Worm (Caenorhabditis elegans) whole organism, L1 larva: ENCODE measurements around the gene F42A10.5.

Experiments used
- fkh-10 ChIP-seq: sonication (generic microtip); optimal IDR thresholded peaks from 2 replicates; lab custom pipeline; 2017; ENCODE audit warnings: missing biosample characterization, missing genetic modification reagents, missing genetic modification characterization
- hpl-2 ChIP-seq: fragments of 150-350 bp; optimal IDR thresholded peaks from 2 replicates; lab custom pipeline; 2014; ENCODE audit warnings: missing biosample characterization, missing genetic modification reagents, missing genetic modification characterization
- nhr-11 ChIP-seq: fragments of 150-350 bp; optimal IDR thresholded peaks from 2 replicates; lab custom pipeline; 2014; ENCODE audit warnings: missing biosample characterization, missing genetic modification characterization
- nhr-19 ChIP-seq: fragments of 200-800 bp; sonication (Bioruptor generic); conservative IDR thresholded peaks from 2 replicates; pipeline ENCODE4 v1.3.6; 2022; ENCODE audit warnings: missing genetic modification characterization, missing compliant biosample characterization
- pag-3 ChIP-seq: sonication (generic microtip); optimal IDR thresholded peaks from 2 replicates; lab custom pipeline; 2017; ENCODE audit warnings: missing genetic modification characterization, mild to moderate bottlenecking, missing compliant biosample characterization, antibody characterized with exemption, borderline replicate concordance; ENCODE audit not compliant: insufficient read depth
- snpc-4 ChIP-seq: fragments of 150-350 bp; optimal IDR thresholded peaks from 2 replicates; lab custom pipeline; 2014; ENCODE audit warnings: missing biosample characterization, missing genetic modification characterization
- unc-62 ChIP-seq: fragments of 150-350 bp; optimal IDR thresholded peaks from 2 replicates; lab custom pipeline; 2014; ENCODE audit warnings: missing biosample characterization, missing genetic modification reagents, missing genetic modification characterization
- zag-1 ChIP-seq: fragments of 150-350 bp; optimal IDR thresholded peaks from 2 replicates; lab custom pipeline; 2014; ENCODE audit warnings: missing biosample characterization, missing genetic modification characterization

- TF ChIP-seq snpc-4 (tag; lab: Kevin White, UChicago) (peak; percentile 9), nhr-11 (tag; lab: Kevin White, UChicago) (no peak), unc-62 (no peak), zag-1 (no peak), fkh-10 (GFP tag; lab: Kevin White, UChicago) (no peak), nhr-19 (GFP tag; lab: Robert Waterston, UW) (peak; percentile 71), hpl-2 (GFP tag; lab: Kevin White, UChicago) (peak; percentile 58), pag-3 (tag; lab: Kevin White, UChicago) (no peak)
These were observed 14.4 kb downstream of the F42A10.5 start, which contains the start of gene nfm-1 for ce11 chrIII:6158642-6159475.
